Fruit fly (Drosophila melanogaster): Measurements from ENCODE around the gene Ir7f.
A peak's percentile ranks its signal among the peaks of the same experiment; 100 is the strongest.

Gene Ir7f

DNA sequence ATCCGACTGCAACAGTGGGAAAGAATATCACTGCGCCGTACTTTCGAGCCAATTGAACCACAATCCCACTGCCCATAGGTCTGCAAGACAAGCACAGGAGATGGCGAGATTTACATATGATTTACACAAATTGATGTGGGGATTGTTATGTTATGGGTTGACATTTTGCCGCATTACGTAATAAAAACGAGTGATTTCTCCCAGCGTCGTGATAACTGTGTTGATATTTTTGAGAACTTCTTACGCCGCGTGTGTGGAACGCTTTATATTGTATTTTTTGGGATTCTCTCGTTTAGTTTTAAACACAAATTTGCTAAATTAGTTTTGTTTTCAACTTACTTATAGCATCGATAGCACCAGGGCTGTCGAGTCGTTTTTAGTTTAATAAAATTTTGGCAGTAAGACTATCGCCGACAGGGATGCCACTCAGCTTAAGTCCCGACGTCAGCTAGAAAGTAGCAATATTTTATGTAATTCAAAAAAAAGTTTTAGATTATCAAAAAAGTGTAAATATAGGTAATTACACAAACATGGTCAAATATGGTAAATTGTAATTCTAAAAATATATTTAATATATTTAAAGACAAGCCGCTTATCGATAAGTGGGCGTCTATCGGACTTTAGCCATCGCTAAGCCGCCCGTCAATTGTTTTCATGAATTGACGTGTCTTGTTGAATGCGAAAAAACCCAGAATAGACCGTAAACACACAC, 9.7 kb upstream of the Ir7f start, which contains the start of the genes CG45089, ND-MNLL and p115 (continued):
- TF ChIP-seq Oaz (GFP tag; IDR thresholded peaks at IDR 0.05) (peak; percentile 26; the same call in 1 of the 2 replicates), schlank (tag; optimal IDR thresholded peaks at IDR 0.05) (no peak), Neu2 (GFP tag; optimal IDR thresholded peaks at IDR 0.05; ENCODE audit: borderline replicate concordance) (no peak), BtbVII (GFP tag; optimal IDR thresholded peaks at IDR 0.05) (no peak), CG11456 (GFP tag; IDR thresholded peaks at IDR 0.05) (peak; percentile 16; the same call in 1 of the 3 replicates), CG4424 (GFP tag; optimal IDR thresholded peaks at IDR 0.05) (peak; percentile 62), zf30C (GFP tag; optimal IDR thresholded peaks at IDR 0.05) (no peak), tgo (GFP tag; IDR thresholded peaks at IDR 0.05) (peak; percentile 53; the same call in 2 of the 3 replicates), h (optimal IDR thresholded peaks at IDR 0.05) (no peak), ewg (GFP tag; optimal IDR thresholded peaks at IDR 0.05) (peak; percentile 3), ranshi (GFP tag; IDR thresholded peaks at IDR 0.05) (no peak), CG3995 (GFP tag; optimal IDR thresholded peaks at IDR 0.05) (peak; percentile 86), CG12659 (GFP tag; optimal IDR thresholded peaks at IDR 0.05) (peak; percentile 68), tap (tag; optimal IDR thresholded peaks at IDR 0.05) (peak; percentile 39), Xrp1 (GFP tag; IDR thresholded peaks at IDR 0.05) (peak; percentile 57; the same call in 1 of the 2 replicates), sob (GFP tag; IDR thresholded peaks at IDR 0.05) (peak; percentile 73), Xbp1 (GFP tag; optimal IDR thresholded peaks at IDR 0.05) (peak; percentile 80), CG10366 (GFP tag; IDR thresholded peaks at IDR 0.05) (peak; percentile 46), emc (GFP tag; optimal IDR thresholded peaks at IDR 0.05) (no peak), Lpt (GFP tag; optimal IDR thresholded peaks at IDR 0.05) (no peak), jigr1 (GFP tag; IDR thresholded peaks at IDR 0.05) (no peak; the same call in 2 of the 3 replicates), CG2875 (GFP tag; optimal IDR thresholded peaks at IDR 0.05) (no peak), tin (GFP tag; optimal IDR thresholded peaks at IDR 0.05) (peak; percentile 57), CG18599 (GFP tag; optimal IDR thresholded peaks at IDR 0.05) (peak; percentile 51), CG2116 (GFP tag; optimal IDR thresholded peaks at IDR 0.05) (peak; percentile 82), Rfx (GFP tag; IDR thresholded peaks at IDR 0.05) (peak; percentile 71; the same call in 1 of the 2 replicates), gce (GFP tag; IDR thresholded peaks at IDR 0.05) (no peak), CG7745 (tag; optimal IDR thresholded peaks at IDR 0.05) (no peak), Sox102F (GFP tag; optimal IDR thresholded peaks at IDR 0.05) (peak; percentile 55), sens (GFP tag) (peak; percentile 88), CG3163 (GFP tag; optimal IDR thresholded peaks at IDR 0.05) (no peak), CG13624 (GFP tag; optimal IDR thresholded peaks at IDR 0.05) (peak; percentile 53), crp (GFP tag; optimal IDR thresholded peaks at IDR 0.05) (peak in 1 of 2 experiments; percentile 39), CG1647 (GFP tag; optimal IDR thresholded peaks at IDR 0.05) (no peak), CG31224 (GFP tag; IDR thresholded peaks at IDR 0.05) (no peak), Mad (GFP tag; optimal IDR thresholded peaks at IDR 0.05) (no peak), CG31365 (tag; optimal IDR thresholded peaks at IDR 0.05) (no peak), CG15011 (GFP tag; optimal IDR thresholded peaks at IDR 0.05) (no peak), PHDP (tag; optimal IDR thresholded peaks at IDR 0.05) (peak; percentile 52), sc (optimal IDR thresholded peaks at IDR 0.05) (no peak), sc (GFP tag; optimal IDR thresholded peaks at IDR 0.05) (peak; percentile 6), Fer2 (tag; optimal IDR thresholded peaks at IDR 0.05) (peak; percentile 40), CG18262 (tag; optimal IDR thresholded peaks at IDR 0.05) (peak; percentile 62), NK7.1 (GFP tag; optimal IDR thresholded peaks at IDR 0.05) (no peak), fd64A (GFP tag; optimal IDR thresholded peaks at IDR 0.05) (no peak), Dp (GFP tag; optimal IDR thresholded peaks at IDR 0.05) (peak; percentile 35), jing (GFP tag; optimal IDR thresholded peaks at IDR 0.05) (no peak), CG7271 (tag; optimal IDR thresholded peaks at IDR 0.05) (no peak), Ets65A (GFP tag) (peak; percentile 93), p53 (GFP tag; optimal IDR thresholded peaks at IDR 0.05) (peak; percentile 68)
